Worm (Caenorhabditis elegans) whole organism, L2 larva: ENCODE measurements around the gene egl-18.

ENCODE experiments used
- F13H6.1 ChIP-seq: sonication (generic microtip); optimal IDR thresholded peaks from 2 replicates; lab custom pipeline; 2016; ENCODE audit warnings: missing genetic modification characterization, missing compliant biosample characterization
- Y55F3AM.14 ChIP-seq: fragments of 200-800 bp; sonication (Bioruptor generic); optimal IDR thresholded peaks from 2 replicates; lab custom pipeline; 2018; ENCODE audit warnings: mild to moderate bottlenecking, missing genetic modification characterization, missing compliant biosample characterization
- alr-1 ChIP-seq: fragments of 150-350 bp; optimal IDR thresholded peaks from 2 replicates; lab custom pipeline; 2014; ENCODE audit warnings: missing biosample characterization, missing genetic modification characterization
- aly-2 ChIP-seq: fragments of 150-350 bp; optimal IDR thresholded peaks from 2 replicates; lab custom pipeline; 2014; ENCODE audit warnings: missing biosample characterization, missing genetic modification characterization
- blmp-1 ChIP-seq: sonication (generic microtip); optimal IDR thresholded peaks from 2 replicates; lab custom pipeline; 2017; ENCODE audit warnings: missing genetic modification characterization, mild to moderate bottlenecking, missing compliant biosample characterization, antibody characterized with exemption, moderate library complexity; ENCODE audit not compliant: insufficient read depth
- egl-27 ChIP-seq: sonication (generic microtip); optimal IDR thresholded peaks from 3 replicates; lab custom pipeline; 2017; ENCODE audit warnings: missing biosample characterization, missing genetic modification reagents, missing genetic modification characterization
- elt-1 ChIP-seq: fragments of 150-350 bp; optimal IDR thresholded peaks from 2 replicates; lab custom pipeline; 2014; ENCODE audit warnings: missing biosample characterization, missing genetic modification characterization
- lin-13 ChIP-seq: fragments of 150-350 bp; optimal IDR thresholded peaks from 2 replicates; lab custom pipeline; 2014; ENCODE audit warnings: missing biosample characterization, missing genetic modification reagents, missing genetic modification characterization
- lin-39 ChIP-seq: fragments of 150-350 bp; optimal IDR thresholded peaks from 2 replicates; lab custom pipeline; 2014; ENCODE audit warnings: missing biosample characterization, missing genetic modification reagents, missing genetic modification characterization
- lsy-2 ChIP-seq, 2 experiments: fragments of 150-350 bp in 1 of 2; sonication (generic microtip) in 1 of 2; optimal IDR thresholded peaks; 2 replicates each; lab custom pipeline; 2014 to 2017; ENCODE audit warnings: missing biosample characterization in 2 of 2, missing genetic modification characterization in 2 of 2
- mab-5 ChIP-seq: fragments of 150-350 bp; optimal IDR thresholded peaks from 2 replicates; lab custom pipeline; 2014; ENCODE audit warnings: missing biosample characterization, missing genetic modification characterization
- mbf-1 ChIP-seq: sonication (generic microtip); optimal IDR thresholded peaks from 2 replicates; lab custom pipeline; 2017; ENCODE audit warnings: missing biosample characterization, missing genetic modification characterization
- mdl-1 ChIP-seq, 2 experiments: fragments of 150-350 bp in 1 of 2; sonication (generic microtip) in 1 of 2; optimal IDR thresholded peaks; 2 replicates each; lab custom pipeline; 2017; ENCODE audit warnings: missing biosample characterization in 2 of 2, missing genetic modification characterization in 2 of 2
- nhr-10 ChIP-seq: sonication (generic microtip); optimal IDR thresholded peaks from 2 replicates; lab custom pipeline; 2017; ENCODE audit warnings: missing biosample characterization, missing genetic modification characterization
- nhr-11 ChIP-seq: fragments of 150-350 bp; optimal IDR thresholded peaks from 2 replicates; lab custom pipeline; 2014; ENCODE audit warnings: missing biosample characterization, missing genetic modification characterization
- nhr-12 ChIP-seq: fragments of 150-350 bp; optimal IDR thresholded peaks from 2 replicates; lab custom pipeline; 2014; ENCODE audit warnings: missing biosample characterization, missing genetic modification characterization
- nhr-129 ChIP-seq: fragments of 150-350 bp; optimal IDR thresholded peaks from 2 replicates; lab custom pipeline; 2014; ENCODE audit warnings: missing biosample characterization, missing genetic modification characterization
- nhr-21 ChIP-seq: fragments of 150-350 bp; optimal IDR thresholded peaks from 2 replicates; lab custom pipeline; 2014; ENCODE audit warnings: missing biosample characterization, missing genetic modification characterization
- nhr-23 ChIP-seq: fragments of 150-350 bp; optimal IDR thresholded peaks from 2 replicates; lab custom pipeline; 2014; ENCODE audit warnings: missing biosample characterization, missing genetic modification reagents, missing genetic modification characterization
- nhr-25 ChIP-seq: fragments of 150-350 bp; sonication (generic microtip); optimal IDR thresholded peaks from 3 replicates; lab custom pipeline; 2014; ENCODE audit warnings: missing biosample characterization, missing genetic modification characterization
- nhr-6 ChIP-seq: fragments of 150-350 bp; optimal IDR thresholded peaks from 2 replicates; lab custom pipeline; 2014; ENCODE audit warnings: missing biosample characterization, missing genetic modification characterization
- nhr-77 ChIP-seq: fragments of 150-350 bp; optimal IDR thresholded peaks from 2 replicates; lab custom pipeline; 2014; ENCODE audit warnings: missing biosample characterization, missing genetic modification characterization
- peb-1 ChIP-seq: fragments of 150-350 bp; optimal IDR thresholded peaks from 2 replicates; lab custom pipeline; 2014; ENCODE audit warnings: missing biosample characterization, missing genetic modification characterization
- sma-3 ChIP-seq: sonication (generic microtip); optimal IDR thresholded peaks from 2 replicates; lab custom pipeline; 2016; ENCODE audit warnings: missing genetic modification reagents, missing genetic modification characterization, missing compliant biosample characterization
- snpc-4 ChIP-seq: fragments of 150-350 bp; optimal IDR thresholded peaks from 2 replicates; lab custom pipeline; 2014; ENCODE audit warnings: missing biosample characterization, missing genetic modification characterization
- unc-39 ChIP-seq: fragments of 150-350 bp; optimal IDR thresholded peaks from 2 replicates; lab custom pipeline; 2014; ENCODE audit warnings: missing biosample characterization, missing genetic modification characterization
- unc-55 ChIP-seq: fragments of 150-350 bp; sonication (generic microtip); optimal IDR thresholded peaks from 3 replicates; lab custom pipeline; 2014; ENCODE audit warnings: missing biosample characterization, missing genetic modification reagents, missing genetic modification characterization
- unc-62 ChIP-seq: fragments of 150-350 bp; optimal IDR thresholded peaks from 2 replicates; lab custom pipeline; 2014; ENCODE audit warnings: missing biosample characterization, missing genetic modification reagents, missing genetic modification characterization
- zag-1 ChIP-seq: fragments of 150-350 bp; optimal IDR thresholded peaks from 2 replicates; lab custom pipeline; 2014; ENCODE audit warnings: missing biosample characterization, missing genetic modification characterization
- ztf-1 ChIP-seq: fragments of 200-800 bp; sonication (Bioruptor generic); conservative IDR thresholded peaks from 2 replicates; pipeline ENCODE4 v1.3.6; 2022; ENCODE audit warnings: missing genetic modification characterization, missing compliant biosample characterization
- ztf-11 ChIP-seq: sonication (generic microtip); optimal IDR thresholded peaks from 2 replicates; lab custom pipeline; 2017; ENCODE audit warnings: missing biosample characterization, missing genetic modification characterization

egl-18 gene

DNA sequence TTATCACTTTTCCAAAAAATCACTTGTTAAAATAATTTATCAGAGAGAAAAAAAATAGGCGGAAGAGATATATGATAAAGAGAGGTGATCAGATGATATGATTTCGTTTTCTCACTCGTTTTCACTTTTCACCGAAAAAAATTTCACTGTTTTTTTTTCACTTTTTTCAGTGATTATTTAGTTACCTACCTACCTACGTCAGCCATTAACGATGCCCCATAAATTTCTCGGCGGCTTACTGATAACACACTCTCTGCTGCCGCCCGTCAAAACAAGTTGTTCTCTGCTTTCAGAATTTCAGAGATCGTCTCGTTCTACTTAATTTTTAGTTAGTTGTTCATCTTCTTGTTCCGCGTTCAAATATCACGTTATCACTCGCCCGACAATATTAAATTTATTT lies 35.3 kb upstream of the egl-18 start (continued):
- TF ChIP-seq peb-1: no peak
- TF ChIP-seq mdl-1 (tag; optimal IDR thresholded peaks at IDR 0.05; lab: Kevin White, UChicago): no peak

DNA sequence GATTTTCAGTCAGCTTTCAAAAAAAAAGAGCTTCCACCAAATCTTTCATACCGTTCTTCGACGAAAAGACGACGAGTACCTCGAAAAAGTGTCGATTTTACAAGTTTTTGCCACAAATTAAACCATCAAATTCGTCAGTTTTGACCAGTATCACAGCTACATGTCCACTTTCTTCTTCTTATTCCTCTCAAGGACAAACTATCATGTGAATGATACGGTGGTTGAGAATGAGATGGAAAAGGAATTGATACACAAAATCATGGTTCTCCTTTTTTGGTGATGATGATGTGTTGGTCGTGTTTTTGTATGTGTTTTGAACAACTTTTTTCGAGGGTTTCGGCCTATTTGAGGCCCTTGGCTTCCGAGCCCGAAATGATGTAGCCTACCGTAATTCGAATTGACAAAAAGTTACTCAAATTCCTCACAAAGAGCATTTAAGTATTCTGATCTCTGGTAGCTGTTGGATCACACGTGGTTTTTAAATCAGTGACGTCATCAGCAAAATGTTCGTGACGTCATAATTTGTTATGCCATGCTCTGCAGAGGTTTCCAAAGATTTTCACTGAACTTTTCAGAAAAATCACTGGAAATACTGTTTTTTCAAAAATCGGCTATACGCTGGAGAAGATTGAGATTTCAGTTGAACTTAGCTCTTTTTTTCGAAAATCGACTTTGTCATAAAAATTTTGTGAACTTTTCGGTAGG lies 34.1 kb upstream of the egl-18 start:
- TF ChIP-seq nhr-129 (tag; lab: Kevin White, UChicago) (peak; percentile 0), blmp-1 (peak; percentile 15), nhr-77 (no peak), nhr-25 (peak; percentile 16), elt-1 (no peak), mab-5 (tag; lab: Kevin White, UChicago) (no peak), unc-62 (no peak)

DNA sequence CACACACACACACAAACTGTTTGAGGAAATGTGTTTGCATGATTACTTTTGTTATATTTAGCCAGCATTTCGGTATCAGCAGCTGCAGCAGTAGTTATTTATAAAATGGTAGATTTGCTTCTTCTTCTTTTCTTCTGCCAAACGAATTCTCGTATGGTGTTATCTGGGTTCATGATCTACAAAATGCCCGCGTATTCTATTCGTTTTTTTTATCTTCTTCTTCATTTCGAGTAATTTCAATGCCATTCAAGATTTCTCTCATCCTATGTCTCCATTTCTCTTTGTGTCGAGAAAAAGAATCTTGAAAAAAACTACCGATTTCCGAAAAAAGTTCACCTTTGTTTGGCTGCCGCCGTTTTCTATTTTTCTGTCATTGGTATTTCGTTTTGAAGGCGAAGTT lies 33.1 kb upstream of the egl-18 start:
- TF ChIP-seq alr-1 (tag; lab: Kevin White, UChicago) (no peak), snpc-4 (no peak), nhr-25 (peak; percentile 44), nhr-6 (tag; lab: Kevin White, UChicago) (no peak)

DNA sequence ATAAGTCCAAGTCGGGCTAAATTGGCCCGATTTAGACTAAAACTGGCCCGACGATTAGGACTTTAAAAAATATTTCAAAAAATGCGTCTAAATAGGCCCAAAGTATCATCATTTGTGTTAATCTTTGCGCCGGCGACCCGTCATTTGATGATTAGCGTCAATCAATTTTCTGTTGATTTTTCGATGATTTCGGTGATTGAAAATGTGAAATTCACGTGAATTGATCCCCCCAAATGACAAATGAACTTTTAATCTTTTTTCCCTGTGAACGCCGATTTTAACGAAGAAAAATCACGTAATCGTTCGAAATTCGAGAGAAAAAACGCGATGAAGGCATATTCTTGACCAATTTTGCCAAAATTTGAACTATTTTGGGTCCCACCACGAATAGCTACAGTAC lies 30.1 kb upstream of the egl-18 start:
- TF ChIP-seq blmp-1: peak; percentile 24
- TF ChIP-seq unc-62: no peak
- peak; percentile 21 for TF ChIP-seq nhr-21 (tag; lab: Kevin White, UChicago)
- TF ChIP-seq sma-3: peak; percentile 6
- no peak for TF ChIP-seq peb-1
- no peak for TF ChIP-seq ztf-1 (GFP tag; lab: Robert Waterston, UW)
- TF ChIP-seq nhr-11 (tag; lab: Kevin White, UChicago): no peak
- TF ChIP-seq nhr-10: no peak

DNA sequence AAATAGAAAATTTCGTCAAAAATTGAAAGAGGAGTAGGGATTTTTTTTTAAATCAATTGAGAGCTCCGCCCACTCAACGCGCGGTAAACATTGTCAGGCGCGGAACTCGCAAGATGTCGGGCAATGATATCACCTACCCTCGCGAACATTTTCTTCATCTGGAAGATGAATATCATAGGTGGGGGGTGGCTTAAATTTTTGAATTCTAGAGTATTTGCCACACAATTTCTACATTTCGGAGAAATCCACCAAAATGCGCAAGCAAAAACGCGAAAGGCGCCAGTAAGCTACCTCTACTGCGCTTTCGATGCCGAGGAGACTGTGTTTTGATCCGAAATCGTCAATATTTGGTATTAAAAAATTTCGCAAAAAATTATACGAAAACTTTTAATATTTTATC lies 23.6 kb upstream of the egl-18 start:
- TF ChIP-seq nhr-11 (tag; lab: Kevin White, UChicago) (no peak), lin-13 (GFP tag; lab: Kevin White, UChicago) (no peak), F13H6.1 (tag; lab: Kevin White, UChicago) (no peak), ztf-11 (tag; lab: Kevin White, UChicago) (no peak), mbf-1 (tag; lab: Kevin White, UChicago) (no peak), aly-2 (tag; lab: Kevin White, UChicago) (no peak), blmp-1 (no peak), peb-1 (no peak), egl-27 (tag; lab: Kevin White, UChicago) (no peak), unc-39 (tag; lab: Kevin White, UChicago) (no peak), nhr-23 (tag; lab: Kevin White, UChicago) (no peak), lin-39 (tag; lab: Kevin White, UChicago) (no peak), Y55F3AM.14 (GFP tag; lab: Kevin White, UChicago) (no peak)

DNA sequence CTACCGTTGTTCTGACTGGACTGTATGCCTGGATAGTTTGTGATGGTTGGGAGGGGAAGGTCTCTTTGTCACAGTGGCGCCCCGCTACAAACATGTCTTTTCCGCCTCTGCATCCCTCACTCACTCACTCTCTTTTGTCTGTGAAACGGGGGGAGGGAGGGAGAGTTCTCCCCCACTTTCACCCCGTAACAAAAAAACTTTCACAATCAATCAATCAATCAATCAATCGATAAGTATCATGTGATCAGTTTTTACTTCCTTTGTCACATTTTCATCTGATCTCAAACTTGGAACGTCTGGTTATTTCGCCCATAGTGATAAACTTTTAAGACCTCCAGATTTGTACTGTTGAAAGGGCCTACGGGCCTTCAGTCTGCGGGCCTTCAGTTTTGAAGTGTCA lies 10.5 kb upstream of the egl-18 start:
- TF ChIP-seq mab-5 (tag; lab: Kevin White, UChicago): no peak
- peak; percentile 77 for TF ChIP-seq blmp-1
- TF ChIP-seq zag-1 (tag; lab: Kevin White, UChicago): no peak

DNA sequence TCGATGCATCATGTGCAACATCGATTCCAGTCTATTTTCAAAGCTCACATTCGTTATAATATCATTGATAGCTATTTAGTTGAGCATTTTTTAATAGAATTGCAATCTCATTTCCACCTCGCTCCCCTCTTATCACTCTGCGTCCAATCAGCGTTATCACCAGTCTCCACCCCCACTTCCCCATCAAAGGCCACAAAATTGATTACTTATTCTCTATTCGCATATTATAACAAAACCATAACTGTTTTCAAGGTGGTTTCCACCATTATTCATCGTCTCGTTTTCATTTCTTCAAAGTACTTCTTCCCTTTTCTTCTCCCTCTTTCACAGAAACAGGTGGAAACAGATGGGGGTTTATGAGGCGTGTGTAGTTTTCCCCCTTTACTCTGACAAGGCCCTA lies 9.5 kb upstream of the egl-18 start:
- TF ChIP-seq nhr-12 (tag; lab: Kevin White, UChicago) (no peak), unc-39 (tag; lab: Kevin White, UChicago) (no peak)

DNA sequence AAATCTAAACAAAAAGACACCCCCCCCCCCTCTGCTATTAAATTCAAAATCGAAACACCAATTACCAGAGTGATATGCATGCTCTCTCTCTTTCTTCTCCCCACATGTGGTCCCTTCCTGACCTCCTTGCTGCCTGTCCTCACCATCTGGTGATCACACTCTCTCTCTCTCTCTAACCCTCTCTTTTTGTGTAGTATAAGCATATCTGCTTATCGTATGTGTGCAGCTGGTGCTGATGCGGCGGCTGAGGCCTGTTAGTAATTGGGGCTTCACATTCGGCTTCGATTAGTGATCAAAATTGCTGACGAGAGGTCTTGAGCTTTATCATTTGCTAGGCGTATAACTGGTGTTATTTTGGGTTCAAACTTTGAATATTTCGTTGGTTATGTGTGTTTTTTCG lies 7.1 kb upstream of the egl-18 start:
- TF ChIP-seq lin-13 (GFP tag; lab: Kevin White, UChicago) (no peak), unc-55 (peak; percentile 6), nhr-23 (tag; lab: Kevin White, UChicago) (no peak), blmp-1 (no peak), lsy-2 (tag; optimal IDR thresholded peaks at IDR 0.05; lab: Kevin White, UChicago) (no peak), nhr-6 (tag; lab: Kevin White, UChicago) (no peak), nhr-21 (tag; lab: Kevin White, UChicago) (no peak), nhr-11 (tag; lab: Kevin White, UChicago) (no peak)
